ENCODE assay signal across 5 fruit fly cellular contexts in genomic region chr2L:14614897-14615602, dm6.
A peak's percentile ranks its signal among the peaks of the same experiment; 100 is the strongest.
TF ChIP-seq lines count a peak whose summit lies in the region.

TSS of gene Adh (plus strand) at chr2L:14615552.
TSS of gene Adhr (plus strand) at chr2L:14615552.

- TF ChIP-seq CTCF in whole organism, embryonic (GFP tag; optimal IDR thresholded peaks at IDR 0.05; lab: Kevin White, UChicago): no peak

TF ChIP-seq in whole organism, adult, 20 proteins besides CTCF, POLR2A, EP300 and RAD21 (continues in another document):
- TF ChIP-seq Hr96 (GFP tag; optimal IDR thresholded peaks at IDR 0.05; lab: Kevin White, UChicago) (peak; percentile 71), CG7101 (tag; optimal IDR thresholded peaks at IDR 0.05; lab: Kevin White, UChicago) (peak; percentile 92), Mnt (GFP tag; optimal IDR thresholded peaks at IDR 0.05; lab: Kevin White, UChicago) (peak; percentile 42), toe (GFP tag; optimal IDR thresholded peaks at IDR 0.05; lab: Kevin White, UChicago) (peak; percentile 88), tj (GFP tag; optimal IDR thresholded peaks at IDR 0.05; lab: Kevin White, UChicago) (peak; percentile 77), Clk (GFP tag; optimal IDR thresholded peaks at IDR 0.05; lab: Kevin White, UChicago) (peak; percentile 87), CG7045 (GFP tag; optimal IDR thresholded peaks at IDR 0.05; lab: Kevin White, UChicago) (peak; percentile 93), CG5204 (GFP tag; optimal IDR thresholded peaks at IDR 0.05; lab: Kevin White, UChicago) (peak; percentile 91), Crg-1 (GFP tag; optimal IDR thresholded peaks at IDR 0.05; lab: Kevin White, UChicago) (peak; percentile 82), cnc (optimal IDR thresholded peaks at IDR 0.05; lab: Kevin White, UChicago) (no peak), ovo (GFP tag; optimal IDR thresholded peaks at IDR 0.05; lab: Kevin White, UChicago) (peak; percentile 78), CG1620 (GFP tag; optimal IDR thresholded peaks at IDR 0.05; lab: Kevin White, UChicago) (peak; percentile 72), CG11617 (GFP tag; optimal IDR thresholded peaks at IDR 0.05; lab: Kevin White, UChicago) (peak; percentile 85), kay (GFP tag; lab: Kevin White, UChicago; ENCODE audit: borderline replicate concordance) (peak; percentile 93), cic (GFP tag; optimal IDR thresholded peaks at IDR 0.05; lab: Kevin White, UChicago) (peak; percentile 27), CG14711 (tag; optimal IDR thresholded peaks at IDR 0.05; lab: Kevin White, UChicago) (peak; percentile 87), bab1 (GFP tag; optimal IDR thresholded peaks at IDR 0.05; lab: Kevin White, UChicago) (peak; percentile 75), CG33017 (tag; optimal IDR thresholded peaks at IDR 0.05; lab: Kevin White, UChicago) (peak; percentile 95)

TF ChIP-seq in whole organism, embryonic, 481 proteins besides CTCF, POLR2A, EP300 and RAD21 (continues in another document):
- TF ChIP-seq crp (GFP tag; optimal IDR thresholded peaks at IDR 0.05; lab: Kevin White, UChicago) (no peak), so (GFP tag; IDR thresholded peaks at IDR 0.05; lab: Robert Waterston, UW) (peak; percentile 73; the same call in 1 of the 3 replicates), CG10462 (GFP tag; optimal IDR thresholded peaks at IDR 0.05; lab: Kevin White, UChicago) (peak; percentile 34), CG17612 (GFP tag; IDR thresholded peaks at IDR 0.05; lab: Robert Waterston, UW) (no peak), cad (GFP tag; optimal IDR thresholded peaks at IDR 0.05; lab: Kevin White, UChicago) (no peak), B-H2 (GFP tag; optimal IDR thresholded peaks at IDR 0.05; lab: Kevin White, UChicago) (peak; percentile 30), CG17361 (GFP tag; IDR thresholded peaks at IDR 0.05; lab: Robert Waterston, UW) (peak; percentile 88), NC2α (GFP tag; optimal IDR thresholded peaks at IDR 0.05; lab: Kevin White, UChicago) (no peak), C15 (GFP tag; IDR thresholded peaks at IDR 0.05; lab: Robert Waterston, UW) (peak; percentile 67; the same call in 2 of the 3 replicates), Nf-YB (GFP tag; optimal IDR thresholded peaks at IDR 0.05; lab: Kevin White, UChicago) (peak; percentile 61), cg (GFP tag; optimal IDR thresholded peaks at IDR 0.05; lab: Kevin White, UChicago) (no peak), pfk (GFP tag; optimal IDR thresholded peaks at IDR 0.05; lab: Kevin White, UChicago) (no peak), chinmo (GFP tag; IDR thresholded peaks at IDR 0.05; lab: Robert Waterston, UW; ENCODE audit: partially characterized antibody) (no peak), CG13894 (tag; optimal IDR thresholded peaks at IDR 0.05; lab: Kevin White, UChicago) (peak; percentile 67), bigmax (GFP tag; optimal IDR thresholded peaks at IDR 0.05; lab: Kevin White, UChicago) (no peak), CG34376 (GFP tag; optimal IDR thresholded peaks at IDR 0.05; lab: Kevin White, UChicago) (peak; percentile 26), prd (optimal IDR thresholded peaks at IDR 0.05; lab: Kevin White, UChicago) (no peak), prd (GFP tag; IDR thresholded peaks at IDR 0.05; lab: Robert Waterston, UW) (peak; percentile 78), org-1 (GFP tag; optimal IDR thresholded peaks at IDR 0.05; lab: Kevin White, UChicago) (peak; percentile 70)

TF ChIP-seq in whole organism, prepupa, 60 proteins besides CTCF, POLR2A, EP300 and RAD21 (continues in another document):
- TF ChIP-seq CG34406 (GFP tag; optimal IDR thresholded peaks at IDR 0.05; lab: Kevin White, UChicago): peak; percentile 56
- TF ChIP-seq CG32006 (GFP tag; optimal IDR thresholded peaks at IDR 0.05; lab: Kevin White, UChicago): peak; percentile 80
- TF ChIP-seq CG10631 (GFP tag; optimal IDR thresholded peaks at IDR 0.05; lab: Kevin White, UChicago): peak; percentile 52
- no peak for TF ChIP-seq dsx (GFP tag; optimal IDR thresholded peaks at IDR 0.05; lab: Kevin White, UChicago; ENCODE audit: poor library complexity, severe bottlenecking)
- TF ChIP-seq Eip78C (GFP tag; lab: Kevin White, UChicago): peak; percentile 89
- TF ChIP-seq CG15336 (GFP tag; IDR thresholded peaks at IDR 0.05; lab: Robert Waterston, UW): peak; percentile 87
- peak; percentile 33 for TF ChIP-seq CG7368 (GFP tag; optimal IDR thresholded peaks at IDR 0.05; lab: Kevin White, UChicago)
- peak; percentile 51 for TF ChIP-seq acj6 (GFP tag; optimal IDR thresholded peaks at IDR 0.05; lab: Kevin White, UChicago)
- TF ChIP-seq Ets96B (tag; optimal IDR thresholded peaks at IDR 0.05; lab: Kevin White, UChicago): peak; percentile 37
- TF ChIP-seq CG31627 (GFP tag; optimal IDR thresholded peaks at IDR 0.05; lab: Kevin White, UChicago): peak; percentile 64
- peak; percentile 48 for TF ChIP-seq Hr4 (GFP tag; optimal IDR thresholded peaks at IDR 0.05; lab: Kevin White, UChicago)
- TF ChIP-seq Blimp-1 (GFP tag; optimal IDR thresholded peaks at IDR 0.05; lab: Kevin White, UChicago): peak; percentile 2
- peak; percentile 56 for TF ChIP-seq Hr39 (GFP tag; optimal IDR thresholded peaks at IDR 0.05; lab: Kevin White, UChicago)
- peak; percentile 79 for TF ChIP-seq CG8119 (GFP tag; IDR thresholded peaks at IDR 0.05; lab: Robert Waterston, UW)
- TF ChIP-seq ss (GFP tag; optimal IDR thresholded peaks at IDR 0.05; lab: Kevin White, UChicago): no peak
- peak; percentile 12 for TF ChIP-seq spab (GFP tag; optimal IDR thresholded peaks at IDR 0.05; lab: Kevin White, UChicago)
- TF ChIP-seq CG6276 (GFP tag; optimal IDR thresholded peaks at IDR 0.05; lab: Kevin White, UChicago): peak; percentile 60
- TF ChIP-seq Sox102F (GFP tag; optimal IDR thresholded peaks at IDR 0.05; lab: Kevin White, UChicago): peak; percentile 55
- TF ChIP-seq Hr38 (GFP tag; optimal IDR thresholded peaks at IDR 0.05; lab: Kevin White, UChicago): no peak

TF ChIP-seq in whole organism, pupa, 21 proteins besides CTCF, POLR2A, EP300 and RAD21:
- TF ChIP-seq Pif1B (GFP tag; optimal IDR thresholded peaks at IDR 0.05; lab: Kevin White, UChicago) (no peak), CG4496 (GFP tag; IDR thresholded peaks at IDR 0.05; lab: Robert Waterston, UW) (0 out of 3 replicates have a peak, but pooled peaks have one; percentile 48), rn (GFP tag; IDR thresholded peaks at IDR 0.05; lab: Robert Waterston, UW) (no peak), CG10348 (GFP tag; IDR thresholded peaks at IDR 0.05; lab: Robert Waterston, UW) (no peak), CG14655 (GFP tag; optimal IDR thresholded peaks at IDR 0.05; lab: Kevin White, UChicago) (peak; percentile 56), fd96Ca (GFP tag; IDR thresholded peaks at IDR 0.05; lab: Robert Waterston, UW) (0 out of 3 replicates have a peak, but pooled peaks have one; percentile 24), CG12605 (GFP tag; IDR thresholded peaks at IDR 0.05; lab: Robert Waterston, UW) (peak; percentile 63), Pif1A (GFP tag; optimal IDR thresholded peaks at IDR 0.05; lab: Kevin White, UChicago) (peak; percentile 46), gl (tag; optimal IDR thresholded peaks at IDR 0.05; lab: Kevin White, UChicago) (no peak), Snoo (tag; optimal IDR thresholded peaks at IDR 0.05; lab: Kevin White, UChicago) (no peak), CG13204 (GFP tag; optimal IDR thresholded peaks at IDR 0.05; lab: Kevin White, UChicago) (no peak), CG8159 (tag; optimal IDR thresholded peaks at IDR 0.05; lab: Kevin White, UChicago) (peak; percentile 67), CG17806 (tag; optimal IDR thresholded peaks at IDR 0.05; lab: Kevin White, UChicago) (peak; percentile 54), EcR (GFP tag; optimal IDR thresholded peaks at IDR 0.05; lab: Kevin White, UChicago) (no peak), CG32121 (GFP tag; IDR thresholded peaks at IDR 0.05; lab: Robert Waterston, UW) (peak; percentile 80), CG15710 (tag; optimal IDR thresholded peaks at IDR 0.05; lab: Kevin White, UChicago) (peak; percentile 57), CG34367 (tag; optimal IDR thresholded peaks at IDR 0.05; lab: Kevin White, UChicago) (peak; percentile 20), CG8301 (tag; optimal IDR thresholded peaks at IDR 0.05; lab: Kevin White, UChicago) (peak; percentile 67), D1 (tag; optimal IDR thresholded peaks at IDR 0.05; lab: Kevin White, UChicago) (no peak), CG9948 (tag; optimal IDR thresholded peaks at IDR 0.05; lab: Kevin White, UChicago) (peak; percentile 63), Ets98B (GFP tag; IDR thresholded peaks at IDR 0.05; lab: Robert Waterston, UW) (peak; percentile 66)

TF ChIP-seq in whole organism, wandering third instar larva, 38 proteins besides CTCF, POLR2A, EP300 and RAD21 (continues in another document):
- TF ChIP-seq Rel (GFP tag; optimal IDR thresholded peaks at IDR 0.05; lab: Kevin White, UChicago) (no peak), Rel (tag; optimal IDR thresholded peaks at IDR 0.05; lab: Kevin White, UChicago) (no peak), HLH106 (tag; optimal IDR thresholded peaks at IDR 0.05; lab: Kevin White, UChicago) (peak; percentile 59), ey (GFP tag; optimal IDR thresholded peaks at IDR 0.05; lab: Kevin White, UChicago) (peak; percentile 59), Mio (GFP tag; optimal IDR thresholded peaks at IDR 0.05; lab: Kevin White, UChicago) (no peak), sv (GFP tag; optimal IDR thresholded peaks at IDR 0.05; lab: Kevin White, UChicago) (peak; percentile 51), GATAd (GFP tag; optimal IDR thresholded peaks at IDR 0.05; lab: Kevin White, UChicago) (peak; percentile 7), psq (GFP tag; optimal IDR thresholded peaks at IDR 0.05; lab: Kevin White, UChicago) (peak; percentile 45), OdsH (GFP tag; optimal IDR thresholded peaks at IDR 0.05; lab: Kevin White, UChicago) (peak; percentile 62), jim (GFP tag; optimal IDR thresholded peaks at IDR 0.05; lab: Kevin White, UChicago) (no peak), Hnf4 (GFP tag; optimal IDR thresholded peaks at IDR 0.05; lab: Kevin White, UChicago) (peak; percentile 53), Hr83 (GFP tag; optimal IDR thresholded peaks at IDR 0.05; lab: Kevin White, UChicago; ENCODE audit: poor library complexity, severe bottlenecking) (no peak), CG32264 (GFP tag; optimal IDR thresholded peaks at IDR 0.05; lab: Kevin White, UChicago) (no peak), Abd-B (GFP tag; optimal IDR thresholded peaks at IDR 0.05; lab: Kevin White, UChicago) (no peak), woc (GFP tag; optimal IDR thresholded peaks at IDR 0.05; lab: Kevin White, UChicago) (peak; percentile 28), br (GFP tag; optimal IDR thresholded peaks at IDR 0.05; lab: Kevin White, UChicago) (peak; percentile 55), dl (GFP tag; optimal IDR thresholded peaks at IDR 0.05; lab: Kevin White, UChicago; ENCODE audit: insufficient read depth in 1 of 2, partially characterized antibody in 2 of 2) (no peak), Myc (optimal IDR thresholded peaks at IDR 0.05; lab: Kevin White, UChicago) (no peak), lola (GFP tag; optimal IDR thresholded peaks at IDR 0.05; lab: Kevin White, UChicago) (no peak), h (GFP tag; optimal IDR thresholded peaks at IDR 0.05; lab: Kevin White, UChicago) (peak; percentile 70), pan (optimal IDR thresholded peaks at IDR 0.05; lab: Kevin White, UChicago) (no peak), usp (GFP tag; optimal IDR thresholded peaks at IDR 0.05; lab: Kevin White, UChicago) (no peak), Sp1 (GFP tag; optimal IDR thresholded peaks at IDR 0.05; lab: Kevin White, UChicago) (peak; percentile 58)
